Worm (Caenorhabditis elegans) whole organism, L2 larva: ENCODE data around the gene F09C6.11.

Experiments
- lin-11 ChIP-seq: fragments of 150-350 bp; sonication (generic microtip); optimal IDR thresholded peaks from 2 replicates; lab custom pipeline; 2014; ENCODE audit warnings: missing biosample characterization, missing genetic modification characterization, inconsistent platforms, mixed read lengths
- unc-62 ChIP-seq: fragments of 150-350 bp; optimal IDR thresholded peaks from 2 replicates; lab custom pipeline; 2014; ENCODE audit warnings: missing biosample characterization, missing genetic modification reagents, missing genetic modification characterization

ce11 chrV:16880054-16880453 is 2.1 kb downstream of the F09C6.11 start, which contains the start of gene F09C6.3:
- no peak for TF ChIP-seq unc-62 (GFP tag; lab: Kevin White, UChicago)
- no peak for TF ChIP-seq lin-11 (tag; lab: Kevin White, UChicago)
